Worm (Caenorhabditis elegans): ENCODE results near the gene D1005.5.
A peak's percentile ranks its signal among the peaks of the same experiment; 100 is the strongest.
"Not testable (repeated sequence)": the region's sequence is repeated elsewhere in the genome, so short reads cannot be mapped to it uniquely, and the experiment has no call there.

D1005.5 gene

ce11 chrX:1438925-1439324 is 33.9 kb downstream of the D1005.5 start (continued):
- TF ChIP-seq ceh-82 (tag; optimal IDR thresholded peaks at IDR 0.05) (peak in 2 of 3 experiments; percentile 23 to 43), lsy-2 (tag; optimal IDR thresholded peaks at IDR 0.05) (peak; percentile 11 to 16), pqm-1 (tag; optimal IDR thresholded peaks at IDR 0.05) (no peak), fkh-8 (tag; optimal IDR thresholded peaks at IDR 0.05) (peak; percentile 82), fkh-10 (GFP tag; optimal IDR thresholded peaks at IDR 0.05) (peak; percentile 57), sox-4 (tag; optimal IDR thresholded peaks at IDR 0.05) (peak; percentile 76), C04F5.9 (tag; optimal IDR thresholded peaks at IDR 0.05) (no peak), elt-2 (tag; optimal IDR thresholded peaks at IDR 0.05) (no peak), dsc-1 (tag; optimal IDR thresholded peaks at IDR 0.05) (peak; percentile 79), sptf-1 (tag; optimal IDR thresholded peaks at IDR 0.05) (no peak), vab-15 (tag; optimal IDR thresholded peaks at IDR 0.05) (no peak), mab-9 (GFP tag; IDR thresholded peaks at IDR 0.05) (no peak), mep-1 (tag; optimal IDR thresholded peaks at IDR 0.05) (no peak), lin-14 (GFP tag; optimal IDR thresholded peaks at IDR 0.05) (peak; percentile 21), nhr-47 (tag; optimal IDR thresholded peaks at IDR 0.05) (peak; percentile 68), egl-13 (tag; optimal IDR thresholded peaks at IDR 0.05) (peak; percentile 44), nhr-19 (GFP tag; conservative IDR thresholded peaks at IDR 0.05) (peak; percentile 18; the same call in 1 of the 2 replicates), F16B12.6 (tag; optimal IDR thresholded peaks at IDR 0.05) (no peak), swsn-7 (tag; optimal IDR thresholded peaks at IDR 0.05) (peak; percentile 35)

DNA sequence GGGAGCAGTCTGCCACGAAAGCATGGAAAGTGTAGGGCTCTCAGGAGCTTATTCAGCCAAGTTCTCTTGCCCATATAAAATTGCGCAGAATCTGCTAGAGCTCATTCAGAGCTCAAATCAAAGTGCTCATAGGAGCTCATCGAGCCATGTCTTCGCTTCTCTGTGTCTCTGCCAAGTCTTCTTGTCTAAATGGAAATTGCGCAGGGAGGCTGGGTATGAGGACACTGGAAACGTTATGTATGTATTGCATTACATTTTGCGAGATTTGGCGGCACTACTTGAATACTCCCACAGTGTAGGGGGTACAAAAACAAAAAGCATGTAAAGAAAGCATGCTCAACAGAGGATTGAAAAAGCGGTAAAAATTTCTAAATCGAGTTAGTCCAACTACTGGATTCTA is 35.7 kb downstream of the D1005.5 start:
- TF ChIP-seq fkh-10 (GFP tag; optimal IDR thresholded peaks at IDR 0.05) (peak; percentile 55), fkh-8 (tag; optimal IDR thresholded peaks at IDR 0.05) (peak; percentile 43), jun-1 (tag; optimal IDR thresholded peaks at IDR 0.05) (peak; percentile 1), efl-1 (optimal IDR thresholded peaks at IDR 0.05) (peak in 1 of 2 experiments; percentile 17), efl-1 (GFP tag; optimal IDR thresholded peaks at IDR 0.05 in 1 of 2) (peak in 1 of 2 experiments; percentile 70), mep-1 (tag; optimal IDR thresholded peaks at IDR 0.05) (peak; percentile 4), tbx-2 (tag; optimal IDR thresholded peaks at IDR 0.05) (peak; percentile 11), skn-1 (tag; optimal IDR thresholded peaks at IDR 0.05) (peak; percentile 22), isw-1 (GFP tag; IDR thresholded peaks at IDR 0.05) (no peak), ceh-88 (GFP tag; IDR thresholded peaks at IDR 0.05) (no peak), ceh-82 (tag; optimal IDR thresholded peaks at IDR 0.05) (peak; percentile 10 to 57 (median 21)), snu-23 (GFP tag; optimal IDR thresholded peaks at IDR 0.05) (peak; percentile 18), dsc-1 (tag; optimal IDR thresholded peaks at IDR 0.05) (peak; percentile 53), nhr-47 (tag; optimal IDR thresholded peaks at IDR 0.05) (peak; percentile 68), rnt-1 (tag; optimal IDR thresholded peaks at IDR 0.05) (peak; percentile 9), nhr-12 (tag; optimal IDR thresholded peaks at IDR 0.05) (no peak)

- not testable (repeated sequence) for TF ChIP-seq F16B12.6, ztf-4, mdl-1 (tag; optimal IDR thresholded peaks at IDR 0.05)
Measured at ce11 chrX:1430707-1431106, 42.1 kb downstream of the D1005.5 start, which contains the start of gene F19G12.1. Gene F19G12.1 (plus strand): TSS chrX:1431007.

- TF ChIP-seq nhr-28 (tag; optimal IDR thresholded peaks at IDR 0.05) (no peak), mab-9 (GFP tag; IDR thresholded peaks at IDR 0.05) (no peak), dsc-1 (tag; optimal IDR thresholded peaks at IDR 0.05) (no peak), ceh-88 (GFP tag; IDR thresholded peaks at IDR 0.05) (no peak), aly-2 (tag; optimal IDR thresholded peaks at IDR 0.05) (no peak), nhr-47 (tag; optimal IDR thresholded peaks at IDR 0.05) (no peak), efl-3 (GFP tag; optimal IDR thresholded peaks at IDR 0.05) (no peak), efl-1 (optimal IDR thresholded peaks at IDR 0.05) (no peak), efl-1 (GFP tag; optimal IDR thresholded peaks at IDR 0.05 in 1 of 2) (no peak), vab-15 (tag; optimal IDR thresholded peaks at IDR 0.05) (no peak), elt-2 (tag; optimal IDR thresholded peaks at IDR 0.05) (no peak), dpl-1 (GFP tag; optimal IDR thresholded peaks at IDR 0.05) (no peak)
Measured at ce11 chrX:1426425-1426824, 46.4 kb downstream of the D1005.5 start, which contains the start of gene F19G12.11. Gene F19G12.11 (minus strand): TSS chrX:1426525.
